Fruit fly (Drosophila melanogaster) whole organism, embryonic: ENCODE results near the gene Cyp28c1.

Experiments used
- Bteb2 ChIP-seq: fragments of 200-800 bp; sonication (Bioruptor generic); optimal IDR thresholded peaks from 2 replicates; lab custom pipeline; 2016; ENCODE audit warnings: missing biosample characterization, missing genetic modification characterization
- CG1233 ChIP-seq: fragments of 200-800 bp; sonication (Bioruptor generic); optimal IDR thresholded peaks from 4 replicates; lab custom pipeline; 2018; ENCODE audit warnings: missing biosample characterization, mild to moderate bottlenecking, missing genetic modification characterization
- CG13287 ChIP-seq: fragments of 200-800 bp; sonication (Bioruptor generic); IDR thresholded peaks from 2 replicates; pipeline ENCODE4 v1.3.6; 2022; ENCODE audit warnings: missing biosample characterization, missing genetic modification characterization; ENCODE audit not compliant: partially characterized antibody
- CG14014 ChIP-seq: fragments of 200-800 bp; sonication (Bioruptor generic); IDR thresholded peaks from 2 replicates; pipeline ENCODE4 v1.3.6; 2022; ENCODE audit warnings: missing biosample characterization, missing genetic modification characterization
- CG14965 ChIP-seq: fragments of 200-800 bp; sonication (Bioruptor generic); optimal IDR thresholded peaks from 2 replicates; lab custom pipeline; 2016; ENCODE audit warnings: missing biosample characterization, missing genetic modification characterization, borderline replicate concordance
- CG15601 ChIP-seq: fragments of 200-800 bp; sonication (Bioruptor generic); optimal IDR thresholded peaks from 3 replicates; lab custom pipeline; 2019; ENCODE audit warnings: missing biosample characterization, mild to moderate bottlenecking, missing genetic modification characterization, moderate library complexity
- CG1603 ChIP-seq: fragments of 200-800 bp; sonication (Bioruptor generic); optimal IDR thresholded peaks from 2 replicates; lab custom pipeline; 2019; ENCODE audit warnings: missing biosample characterization, mild to moderate bottlenecking, missing genetic modification characterization, moderate library complexity
- CG17359 ChIP-seq: fragments of 200-800 bp; sonication (Bioruptor generic); optimal IDR thresholded peaks from 3 replicates; lab custom pipeline; 2018; ENCODE audit warnings: missing biosample characterization, mild to moderate bottlenecking, missing genetic modification characterization, moderate library complexity
- CG2120 ChIP-seq: fragments of 200-800 bp; sonication (Bioruptor generic); optimal IDR thresholded peaks from 3 replicates; lab custom pipeline; 2016; ENCODE audit warnings: missing biosample characterization, missing genetic modification characterization
- CG30403 ChIP-seq: fragments of 200-800 bp; sonication (Bioruptor generic); optimal IDR thresholded peaks from 3 replicates; lab custom pipeline; 2016; ENCODE audit warnings: missing biosample characterization, missing genetic modification characterization
- CG31365 ChIP-seq: fragments of 200-800 bp; sonication (Bioruptor generic); optimal IDR thresholded peaks from 2 replicates; lab custom pipeline; 2018; ENCODE audit warnings: missing biosample characterization, mild to moderate bottlenecking, missing genetic modification characterization
- CG42726 ChIP-seq: fragments of 200-800 bp; sonication (Bioruptor generic); IDR thresholded peaks from 2 replicates; pipeline ENCODE4 v1.3.6; 2022; ENCODE audit warnings: missing biosample characterization, missing genetic modification characterization; ENCODE audit not compliant: partially characterized antibody
- CG4617 ChIP-seq: fragments of 200-800 bp; sonication (Bioruptor generic); optimal IDR thresholded peaks from 3 replicates; lab custom pipeline; 2016; ENCODE audit warnings: missing biosample characterization, missing genetic modification characterization, borderline replicate concordance
- CG4707 ChIP-seq: fragments of 200-800 bp; sonication (Bioruptor generic); optimal IDR thresholded peaks from 2 replicates; lab custom pipeline; 2018; ENCODE audit warnings: missing biosample characterization, mild to moderate bottlenecking, missing genetic modification characterization, moderate library complexity
- CG5953 ChIP-seq: fragments of 200-800 bp; sonication (Bioruptor generic); IDR thresholded peaks from 2 replicates; pipeline ENCODE4 v1.3.6; 2022; ENCODE audit warnings: missing biosample characterization, missing genetic modification characterization
- CG7357 ChIP-seq: fragments of 200-800 bp; sonication (Bioruptor generic); IDR thresholded peaks from 3 replicates; pipeline ENCODE4 v1.3.6; 2022; ENCODE audit warnings: missing biosample characterization, missing genetic modification characterization
- D ChIP-seq, 2 experiments: fragments of 200-800 bp in 1 of 2; fragments of >200 bp in 1 of 2; sonication (Bioruptor generic) in 1 of 2; optimal IDR thresholded peaks; 2 replicates in 1 of 2; 3 replicates in 1 of 2; lab custom pipeline; 2017; ENCODE audit warnings: mild to moderate bottlenecking in 1 of 2, missing biosample characterization in 1 of 2, missing genetic modification characterization in 1 of 2, missing genetic modification reagents in 1 of 2
- Dip2 ChIP-seq: fragments of 200-800 bp; sonication (Bioruptor generic); IDR thresholded peaks from 2 replicates; pipeline ENCODE4 v1.3.6; 2022; ENCODE audit warnings: missing biosample characterization, missing genetic modification characterization
- Dref ChIP-seq: fragments of 200-800 bp; sonication (Bioruptor generic); IDR thresholded peaks from 2 replicates; pipeline ENCODE4 v1.3.6; 2022; ENCODE audit warnings: missing biosample characterization, missing genetic modification characterization
- E2f2 ChIP-seq: fragments of 200-800 bp; sonication (Bioruptor generic); IDR thresholded peaks from 2 replicates; pipeline ENCODE4 v1.3.6; 2022; ENCODE audit warnings: missing biosample characterization, missing genetic modification characterization
- Fer3 ChIP-seq: fragments of 200-800 bp; sonication (Bioruptor generic); optimal IDR thresholded peaks from 2 replicates; lab custom pipeline; 2018; ENCODE audit warnings: missing biosample characterization, mild to moderate bottlenecking, missing genetic modification characterization, moderate library complexity
- HmgD ChIP-seq: fragments of 200-800 bp; sonication (Bioruptor generic); optimal IDR thresholded peaks from 3 replicates; lab custom pipeline; 2016; ENCODE audit warnings: missing biosample characterization, missing genetic modification characterization
- Kr ChIP-seq: fragments of 200-800 bp; sonication (Bioruptor generic); optimal IDR thresholded peaks from 2 replicates; lab custom pipeline; 2017; ENCODE audit warnings: missing biosample characterization, mild to moderate bottlenecking, missing genetic modification characterization
- Med ChIP-seq: fragments of 200-800 bp; sonication (Bioruptor generic); peaks from one replicate; lab custom pipeline; 2016; ENCODE audit warnings: missing biosample characterization, missing genetic modification characterization, mild to moderate bottlenecking, inconsistent platforms, moderate library complexity
- NFAT ChIP-seq: fragments of 200-800 bp; sonication (Bioruptor generic); IDR thresholded peaks from 2 replicates; pipeline ENCODE4 v1.3.6; 2022; ENCODE audit warnings: missing biosample characterization, missing genetic modification characterization
- Nf-YB ChIP-seq: fragments of 200-800 bp; sonication (Bioruptor generic); optimal IDR thresholded peaks from 3 replicates; lab custom pipeline; 2019; ENCODE audit warnings: missing biosample characterization, mild to moderate bottlenecking, missing genetic modification characterization, moderate library complexity
- PHDP ChIP-seq: fragments of 200-800 bp; sonication (Bioruptor generic); optimal IDR thresholded peaks from 3 replicates; lab custom pipeline; 2018; ENCODE audit warnings: missing biosample characterization, mild to moderate bottlenecking, missing genetic modification characterization, moderate library complexity
- Pdp1 ChIP-seq, 2 experiments: fragments of 200-800 bp; sonication (Bioruptor generic); optimal IDR thresholded peaks; 3 replicates each; lab custom pipeline; 2016; ENCODE audit warnings: missing biosample characterization in 2 of 2, missing genetic modification characterization in 2 of 2, mild to moderate bottlenecking in 1 of 2, moderate library complexity in 1 of 2
- Rfx ChIP-seq: fragments of 200-800 bp; sonication (Bioruptor generic); IDR thresholded peaks from 2 replicates; pipeline ENCODE4 v1.3.6; 2022; ENCODE audit warnings: missing biosample characterization, missing genetic modification characterization
- Sox102F ChIP-seq: fragments of 200-800 bp; sonication (Bioruptor generic); optimal IDR thresholded peaks from 2 replicates; lab custom pipeline; 2018; ENCODE audit warnings: missing biosample characterization, mild to moderate bottlenecking, missing genetic modification characterization, moderate library complexity
- Vsx1 ChIP-seq: fragments of 200-800 bp; sonication (Bioruptor generic); optimal IDR thresholded peaks from 2 replicates; lab custom pipeline; 2017; ENCODE audit warnings: missing biosample characterization, mild to moderate bottlenecking, missing genetic modification characterization, missing genetic modification reagents
- ase ChIP-seq: fragments of 200-800 bp; sonication (Bioruptor generic); IDR thresholded peaks from 3 replicates; pipeline ENCODE4 v1.3.6; 2022; ENCODE audit warnings: missing biosample characterization, missing genetic modification characterization
- ato ChIP-seq: fragments of 200-800 bp; sonication (Bioruptor generic); IDR thresholded peaks from 2 replicates; pipeline ENCODE4 v1.3.6; 2022; ENCODE audit warnings: missing biosample characterization, missing genetic modification characterization; ENCODE audit not compliant: partially characterized antibody
- corto ChIP-seq: fragments of 200-800 bp; sonication (Bioruptor generic); optimal IDR thresholded peaks from 2 replicates; lab custom pipeline; 2016; ENCODE audit warnings: missing biosample characterization, mild to moderate bottlenecking, missing genetic modification characterization, moderate library complexity
- dan ChIP-seq: fragments of 200-800 bp; sonication (Bioruptor generic); IDR thresholded peaks from 2 replicates; pipeline ENCODE4 v1.3.6; 2022; ENCODE audit warnings: missing biosample characterization, missing genetic modification characterization
- danr ChIP-seq: fragments of 200-800 bp; sonication (Bioruptor generic); IDR thresholded peaks from 2 replicates; pipeline ENCODE4 v1.3.6; 2022; ENCODE audit warnings: missing biosample characterization, missing genetic modification characterization
- emc ChIP-seq: fragments of 200-800 bp; sonication (Bioruptor generic); optimal IDR thresholded peaks from 2 replicates; lab custom pipeline; 2016; ENCODE audit warnings: missing biosample characterization, missing genetic modification characterization
- gem ChIP-seq: fragments of 200-800 bp; sonication (Bioruptor generic); optimal IDR thresholded peaks from 2 replicates; lab custom pipeline; 2019; ENCODE audit warnings: missing biosample characterization, mild to moderate bottlenecking, missing genetic modification characterization, moderate library complexity
- gsb-n ChIP-seq: fragments of 200-800 bp; sonication (Bioruptor generic); optimal IDR thresholded peaks from 3 replicates; lab custom pipeline; 2018; ENCODE audit warnings: missing biosample characterization, mild to moderate bottlenecking, missing genetic modification characterization
- hb ChIP-seq: fragments of 200-800 bp; sonication (Bioruptor generic); IDR thresholded peaks from 3 replicates; pipeline ENCODE4 v1.3.6; 2022; ENCODE audit warnings: missing biosample characterization, missing genetic modification characterization; ENCODE audit not compliant: partially characterized antibody
- hbn ChIP-seq: fragments of 200-800 bp; sonication (Bioruptor generic); IDR thresholded peaks from 2 replicates; pipeline ENCODE4 v1.3.6; 2022; ENCODE audit warnings: missing biosample characterization, missing genetic modification characterization; ENCODE audit not compliant: partially characterized antibody
- lilli ChIP-seq: fragments of 200-800 bp; sonication (Bioruptor generic); optimal IDR thresholded peaks from 3 replicates; lab custom pipeline; 2016; ENCODE audit warnings: missing biosample characterization, missing genetic modification characterization
- maf-S ChIP-seq: fragments of 200-800 bp; sonication (Bioruptor generic); optimal IDR thresholded peaks from 2 replicates; lab custom pipeline; 2016; ENCODE audit warnings: missing biosample characterization, missing genetic modification characterization
- odd ChIP-seq: fragments of 200-800 bp; sonication (Bioruptor generic); optimal IDR thresholded peaks from 2 replicates; lab custom pipeline; 2017; ENCODE audit warnings: missing biosample characterization, mild to moderate bottlenecking, missing genetic modification characterization
- rib ChIP-seq: fragments of 200-800 bp; sonication (Bioruptor generic); IDR thresholded peaks from 2 replicates; pipeline ENCODE4 v1.3.6; 2022; ENCODE audit warnings: missing biosample characterization, missing genetic modification characterization
- sug ChIP-seq: fragments of 200-800 bp; optimal IDR thresholded peaks from 2 replicates; lab custom pipeline; 2019; ENCODE audit warnings: missing biosample characterization, mild to moderate bottlenecking, missing genetic modification characterization, moderate library complexity
- tgo ChIP-seq: fragments of 200-800 bp; sonication (Bioruptor generic); IDR thresholded peaks from 3 replicates; pipeline ENCODE4 v1.3.6; 2022; ENCODE audit warnings: missing biosample characterization, missing genetic modification characterization
- tna ChIP-seq: fragments of 200-800 bp; sonication (Bioruptor generic); IDR thresholded peaks from 2 replicates; pipeline ENCODE4 v1.3.6; 2022; ENCODE audit warnings: missing biosample characterization, missing genetic modification characterization; ENCODE audit not compliant: partially characterized antibody
- unc-4 ChIP-seq: fragments of 200-800 bp; sonication (Bioruptor generic); IDR thresholded peaks from 2 replicates; pipeline ENCODE4 v1.3.6; 2022; ENCODE audit warnings: missing biosample characterization, missing genetic modification characterization; ENCODE audit not compliant: partially characterized antibody

The Cyp28c1 gene

DNA sequence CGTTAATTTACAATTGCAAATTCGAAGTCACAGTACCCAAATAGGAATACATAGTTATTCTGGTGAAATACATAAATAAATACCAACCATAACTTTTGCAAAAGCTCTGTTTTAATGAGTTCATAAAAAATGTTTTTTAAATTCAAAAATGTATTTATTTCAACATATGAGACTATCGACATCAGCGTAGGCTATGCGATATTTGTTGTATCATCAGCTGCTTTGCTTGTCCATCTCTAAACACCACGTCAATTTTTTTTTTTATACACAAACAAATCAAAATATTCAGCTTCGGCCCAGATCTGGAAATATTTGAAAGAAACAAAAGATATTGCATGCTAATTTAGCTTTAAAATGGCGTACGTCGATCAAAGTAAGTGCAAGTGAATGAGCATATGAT, 48.7 kb downstream of the Cyp28c1 start, which contains the start of gene CG1840 (continued):
- no peak for TF ChIP-seq Kr (GFP tag; lab: Kevin White, UChicago)
- TF ChIP-seq CG30403 = no peak
- no peak for TF ChIP-seq Bteb2 (GFP tag; lab: Kevin White, UChicago)
- peak; percentile 70; the same call in 1 of the 2 replicates for TF ChIP-seq ato (GFP tag; lab: Robert Waterston, UW)
- no peak for TF ChIP-seq CG7357
- TF ChIP-seq CG4707 (GFP tag; lab: Kevin White, UChicago) = no peak
- peak; percentile 13 for TF ChIP-seq Fer3
- TF ChIP-seq lilli (GFP tag; lab: Kevin White, UChicago) = peak; percentile 8
- TF ChIP-seq corto (GFP tag; lab: Kevin White, UChicago) = no peak
- peak; percentile 37 for TF ChIP-seq CG2120
- no peak for TF ChIP-seq Sox102F (GFP tag; lab: Kevin White, UChicago)
- TF ChIP-seq CG14014 (GFP tag; lab: Robert Waterston, UW) = 0 out of 2 replicates have a peak, but pooled peaks have one; percentile 13
- peak; percentile 0 for TF ChIP-seq PHDP
- peak in 1 of 2 experiments; percentile 95 for TF ChIP-seq Pdp1 (GFP tag; optimal IDR thresholded peaks at IDR 0.05; lab: Kevin White, UChicago)
- peak; percentile 31 for TF ChIP-seq CG4617 (GFP tag; lab: Kevin White, UChicago)
- no peak for TF ChIP-seq odd (GFP tag; lab: Kevin White, UChicago)
- no peak for TF ChIP-seq danr (GFP tag; lab: Robert Waterston, UW)
- TF ChIP-seq CG15601 (tag; lab: Kevin White, UChicago) = no peak
- TF ChIP-seq emc (GFP tag; lab: Kevin White, UChicago) = no peak
- TF ChIP-seq sug = peak; percentile 8
- peak; percentile 65 for TF ChIP-seq CG17359 (tag; lab: Kevin White, UChicago)
- TF ChIP-seq E2f2 (GFP tag; lab: Robert Waterston, UW) = 0 out of 2 replicates have a peak, but pooled peaks have one; percentile 20
- TF ChIP-seq Nf-YB (GFP tag; lab: Kevin White, UChicago) = no peak
- TF ChIP-seq hb = 0 out of 3 replicates have a peak, but pooled peaks have one; percentile 60
- TF ChIP-seq CG42726 (GFP tag; lab: Robert Waterston, UW) = 0 out of 2 replicates have a peak, but pooled peaks have one; percentile 40
- TF ChIP-seq NFAT (GFP tag; lab: Robert Waterston, UW) = no peak
- TF ChIP-seq unc-4 = peak; percentile 80
- TF ChIP-seq D (optimal IDR thresholded peaks at IDR 0.05; lab: Kevin White, UChicago) = no peak
- no peak for TF ChIP-seq D (GFP tag; optimal IDR thresholded peaks at IDR 0.05; lab: Kevin White, UChicago)
- peak; percentile 51; the same call in 1 of the 2 replicates for TF ChIP-seq tna
- TF ChIP-seq Vsx1 (GFP tag; lab: Kevin White, UChicago) = no peak
- TF ChIP-seq ase (GFP tag; lab: Robert Waterston, UW) = no peak
- TF ChIP-seq CG31365 (tag; lab: Kevin White, UChicago) = no peak
- TF ChIP-seq gem (tag; lab: Kevin White, UChicago) = no peak
- no peak for TF ChIP-seq gsb-n (tag; lab: Kevin White, UChicago)
- no peak for TF ChIP-seq HmgD (GFP tag; lab: Kevin White, UChicago)
- TF ChIP-seq Rfx (GFP tag; lab: Robert Waterston, UW) = peak; percentile 50; the same call in 1 of the 2 replicates
- no peak for TF ChIP-seq tgo
- peak; percentile 77 for TF ChIP-seq hbn
- TF ChIP-seq Med (GFP tag; lab: Kevin White, UChicago) = peak; percentile 74
- TF ChIP-seq CG1603 = peak; percentile 28
- TF ChIP-seq CG14965 (GFP tag; lab: Kevin White, UChicago) = no peak
- no peak for TF ChIP-seq Dip2 (GFP tag; lab: Robert Waterston, UW)
- TF ChIP-seq Dref (GFP tag; lab: Robert Waterston, UW) = peak; percentile 48
- TF ChIP-seq maf-S (GFP tag; lab: Kevin White, UChicago) = no peak
- TF ChIP-seq CG5953 = no peak
- no peak for TF ChIP-seq CG1233 (GFP tag; lab: Kevin White, UChicago)
- TF ChIP-seq rib = no peak
- TF ChIP-seq CG13287 (GFP tag; lab: Robert Waterston, UW) = peak; percentile 85
- TF ChIP-seq dan (GFP tag; lab: Robert Waterston, UW) = no peak
